Fruit fly (Drosophila melanogaster) Kc167 (cell line): Measurements from ENCODE around the gene CG11964.

Experiments used
- insv ChIP-seq: fragments of >200 bp; optimal IDR thresholded peaks from 3 replicates; lab custom pipeline; 2018; ENCODE audit warnings: missing external identifiers
- psq ChIP-seq: fragments of >200 bp; optimal IDR thresholded peaks from 2 replicates; lab custom pipeline; 2017; ENCODE audit warnings: missing external identifiers

DNA sequence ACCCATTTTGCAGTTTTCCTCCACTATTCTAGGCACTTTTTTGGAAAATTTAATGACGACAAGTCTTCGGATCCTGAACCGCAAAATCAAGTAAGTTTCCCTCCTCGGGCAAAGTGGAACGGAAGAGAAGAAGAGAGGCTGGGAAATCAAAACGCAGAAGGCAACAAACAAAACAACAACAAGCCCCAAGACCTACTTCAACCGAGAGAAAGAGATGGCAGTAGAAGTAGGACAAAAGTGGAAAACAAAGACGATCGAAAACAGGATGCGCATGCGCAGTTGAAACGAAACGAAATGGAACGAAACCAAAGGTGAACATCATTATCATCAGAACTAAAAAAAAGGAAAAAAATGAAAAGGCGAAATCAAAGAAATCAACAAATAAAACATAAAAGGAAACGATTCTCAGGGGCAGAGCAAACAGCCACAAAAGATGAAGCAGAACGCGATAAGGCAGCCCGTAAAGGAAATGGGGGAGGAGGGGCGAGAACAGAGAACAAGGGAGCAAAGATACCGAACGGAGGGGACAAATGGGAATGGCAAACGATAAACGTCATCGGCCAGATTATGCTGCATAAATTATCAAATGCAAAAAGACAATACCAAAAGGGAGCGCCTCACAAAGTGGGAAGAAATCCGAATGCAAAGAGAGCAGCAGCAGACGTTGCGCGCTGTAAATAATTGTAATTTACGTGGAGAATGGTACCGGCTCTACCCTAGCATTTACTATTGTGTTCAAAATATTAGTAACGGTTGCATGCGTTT lies 17.6 kb downstream of the CG11964 start:
- TF ChIP-seq psq (lab: Kevin White, UChicago) (no peak), insv (lab: Kevin White, UChicago) (no peak)
